Worm (Caenorhabditis elegans): ENCODE data around the gene gcy-7.

The gcy-7 gene

ce11 chrV:8434400-8434827, 47.3 kb downstream of the gcy-7 start:
- TF ChIP-seq Y48G9A.11 (GFP tag; IDR thresholded peaks at IDR 0.05) (no peak), F49E8.2 (tag; optimal IDR thresholded peaks at IDR 0.05; ENCODE audit: borderline replicate concordance) (no peak), mdl-1 (tag; optimal IDR thresholded peaks at IDR 0.05) (peak in 1 of 2 experiments; percentile 51), Y5F2A.4 (GFP tag; optimal IDR thresholded peaks at IDR 0.05) (no peak), hlh-30 (tag; optimal IDR thresholded peaks at IDR 0.05; ENCODE audit: insufficient read depth) (peak; percentile 58), mxl-2 (GFP tag; conservative IDR thresholded peaks at IDR 0.05) (no peak), nhr-11 (tag; optimal IDR thresholded peaks at IDR 0.05) (no peak), nhr-28 (tag; optimal IDR thresholded peaks at IDR 0.05) (peak; percentile 47), mep-1 (tag; optimal IDR thresholded peaks at IDR 0.05) (peak; percentile 36), fkh-10 (GFP tag; optimal IDR thresholded peaks at IDR 0.05) (no peak), zfp-3 (GFP tag; conservative IDR thresholded peaks at IDR 0.05) (no peak), mxl-3 (GFP tag; optimal IDR thresholded peaks at IDR 0.05) (peak; percentile 1), pqm-1 (tag; optimal IDR thresholded peaks at IDR 0.05) (peak; percentile 55), pha-4 (GFP tag; IDR thresholded peaks at IDR 0.05) (no peak), pha-4 (tag; optimal IDR thresholded peaks at IDR 0.05) (no peak), dve-1 (tag; optimal IDR thresholded peaks at IDR 0.05; ENCODE audit: insufficient read depth) (peak; percentile 38), hlh-11 (tag; optimal IDR thresholded peaks at IDR 0.05) (peak; percentile 74), lim-7 (GFP tag; IDR thresholded peaks at IDR 0.05) (no peak), dmd-6 (GFP tag; IDR thresholded peaks at IDR 0.05) (peak; percentile 18; the same call in 1 of the 2 replicates), zip-11 (GFP tag; IDR thresholded peaks at IDR 0.05) (no peak), unc-62 (GFP tag; optimal IDR thresholded peaks at IDR 0.05 in 1 of 2) (peak in 1 of 2 experiments; percentile 62), unc-62 (tag; optimal IDR thresholded peaks at IDR 0.05) (no peak), daf-16 (GFP tag; optimal IDR thresholded peaks at IDR 0.05) (no peak), daf-16 (tag; optimal IDR thresholded peaks at IDR 0.05) (peak; percentile 98)

ce11 chrV:8435292-8435691, 48.1 kb downstream of the gcy-7 start:
- TF ChIP-seq F26F4.8 (GFP tag; conservative IDR thresholded peaks at IDR 0.05) (no peak), nhr-10 (tag; optimal IDR thresholded peaks at IDR 0.05) (no peak), mxl-2 (GFP tag; conservative IDR thresholded peaks at IDR 0.05) (no peak), lin-15B (tag; optimal IDR thresholded peaks at IDR 0.05) (no peak), aha-1 (tag) (peak; percentile 49), hlh-30 (tag; optimal IDR thresholded peaks at IDR 0.05; ENCODE audit: insufficient read depth) (no peak), daf-19 (GFP tag; conservative IDR thresholded peaks at IDR 0.05) (no peak), ceh-28 (tag; optimal IDR thresholded peaks at IDR 0.05) (no peak), nhr-41 (GFP tag; IDR thresholded peaks at IDR 0.05) (no peak), fos-1 (tag; optimal IDR thresholded peaks at IDR 0.05) (no peak), ces-1 (GFP tag; optimal IDR thresholded peaks at IDR 0.05) (no peak), Y75B8A.6 (GFP tag; IDR thresholded peaks at IDR 0.05) (no peak), hmg-1.1 (GFP tag; IDR thresholded peaks at IDR 0.05) (0 out of 2 replicates have a peak, but pooled peaks have one; percentile 22), mdt-29 (GFP tag; IDR thresholded peaks at IDR 0.05) (no peak), nhr-76 (tag; optimal IDR thresholded peaks at IDR 0.05) (no peak), mxl-3 (GFP tag; optimal IDR thresholded peaks at IDR 0.05) (no peak), nhr-28 (tag; optimal IDR thresholded peaks at IDR 0.05) (no peak), nhr-11 (tag; optimal IDR thresholded peaks at IDR 0.05) (no peak)

- TF ChIP-seq ctbp-1 (GFP tag; IDR thresholded peaks at IDR 0.05) (no peak), unc-62 (GFP tag; optimal IDR thresholded peaks at IDR 0.05 in 1 of 2) (peak in 1 of 2 experiments; percentile 92), unc-62 (tag; optimal IDR thresholded peaks at IDR 0.05) (no peak), dmd-6 (GFP tag; IDR thresholded peaks at IDR 0.05) (no peak)
These were observed 50.2 kb downstream of the gcy-7 start for ce11 chrV:8437358-8437757.
